Worm (Caenorhabditis elegans): ENCODE measurements around the gene abu-15.

DNA sequence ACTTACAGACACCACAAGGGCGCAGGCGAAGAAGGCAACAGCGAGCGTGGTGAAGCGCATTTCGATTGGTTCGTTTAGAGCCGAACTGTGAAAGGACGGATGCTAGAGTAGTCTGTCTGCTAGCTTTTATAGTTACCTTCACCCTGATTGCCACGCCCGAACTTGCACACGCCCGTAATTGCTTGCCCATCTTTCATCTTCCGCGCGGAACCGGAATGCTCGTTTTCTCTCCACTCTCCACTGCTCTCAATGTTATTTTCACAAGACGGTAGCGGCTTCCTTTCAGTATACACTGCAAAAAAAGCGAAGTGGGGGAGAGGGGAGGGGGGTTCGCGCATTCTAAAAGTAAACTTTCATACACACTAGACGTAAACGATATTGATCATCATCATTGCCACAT is 36.1 kb downstream of the abu-15 start, which contains the start of gene abu-8:
- TF ChIP-seq pes-1 (GFP tag; IDR thresholded peaks at IDR 0.05) (no peak), scrt-1 (GFP tag; IDR thresholded peaks at IDR 0.05) (no peak), tbx-37 (GFP tag; conservative IDR thresholded peaks at IDR 0.05) (no peak), ama-1 (optimal IDR thresholded peaks at IDR 0.05) (no peak), ceh-36 (tag; optimal IDR thresholded peaks at IDR 0.05) (no peak)
